Worm (Caenorhabditis elegans) whole organism, L3 larva: Measurements from ENCODE around the gene F40G12.11.

Experiments used
- elt-1 ChIP-seq: fragments of 150-350 bp; optimal IDR thresholded peaks from 2 replicates; lab custom pipeline; 2014; ENCODE audit warnings: missing biosample characterization, missing genetic modification characterization
- fkh-10 ChIP-seq: sonication (generic microtip); optimal IDR thresholded peaks from 2 replicates; lab custom pipeline; 2017; ENCODE audit warnings: missing biosample characterization, missing genetic modification reagents, missing genetic modification characterization
- lin-15B ChIP-seq: fragments of 150-350 bp; optimal IDR thresholded peaks from 2 replicates; lab custom pipeline; 2014; ENCODE audit warnings: missing biosample characterization, missing genetic modification characterization
- lin-39 ChIP-seq: fragments of 150-350 bp; optimal IDR thresholded peaks from 2 replicates; lab custom pipeline; 2018; ENCODE audit warnings: missing biosample characterization, missing genetic modification reagents, missing genetic modification characterization
- mdl-1 ChIP-seq: fragments of 150-350 bp; optimal IDR thresholded peaks from 2 replicates; lab custom pipeline; 2014; ENCODE audit warnings: missing biosample characterization, missing genetic modification characterization
- nhr-12 ChIP-seq: fragments of 150-350 bp; optimal IDR thresholded peaks from 2 replicates; lab custom pipeline; 2014; ENCODE audit warnings: missing biosample characterization, missing genetic modification characterization
- nhr-28 ChIP-seq: fragments of 150-350 bp; optimal IDR thresholded peaks from 2 replicates; lab custom pipeline; 2014; ENCODE audit warnings: missing biosample characterization, missing genetic modification characterization
- snpc-4 ChIP-seq: fragments of 150-350 bp; optimal IDR thresholded peaks from 2 replicates; lab custom pipeline; 2014; ENCODE audit warnings: missing biosample characterization, missing genetic modification characterization
- unc-39 ChIP-seq: sonication (generic microtip); optimal IDR thresholded peaks from 4 replicates; lab custom pipeline; 2017; ENCODE audit warnings: missing biosample characterization, missing genetic modification characterization
- unc-62 ChIP-seq: fragments of 150-350 bp; sonication (generic microtip); optimal IDR thresholded peaks from 4 replicates; lab custom pipeline; 2014; ENCODE audit warnings: missing biosample characterization, missing genetic modification reagents, missing genetic modification characterization
- zag-1 ChIP-seq: fragments of 150-350 bp; optimal IDR thresholded peaks from 2 replicates; lab custom pipeline; 2014; ENCODE audit warnings: missing biosample characterization, missing genetic modification characterization
- ztf-11 ChIP-seq: fragments of 150-350 bp; optimal IDR thresholded peaks from 2 replicates; lab custom pipeline; 2014; ENCODE audit warnings: missing biosample characterization, missing genetic modification characterization

- TF ChIP-seq lin-15B (tag; lab: Kevin White, UChicago) (no peak), fkh-10 (GFP tag; lab: Kevin White, UChicago) (no peak), ztf-11 (tag; lab: Kevin White, UChicago) (no peak), nhr-12 (tag; lab: Kevin White, UChicago) (no peak), zag-1 (no peak), lin-39 (tag; lab: Kevin White, UChicago) (no peak), unc-62 (GFP tag; lab: Kevin White, UChicago) (no peak), snpc-4 (tag; lab: Kevin White, UChicago) (no peak), mdl-1 (no peak), elt-1 (tag; lab: Kevin White, UChicago) (no peak), unc-39 (no peak), nhr-28 (tag; lab: Kevin White, UChicago) (no peak)
Observed at ce11 chrV:14254221-14254620, 31.8 kb upstream of the F40G12.11 start, which contains the start of gene K02E11.7.
